Fruit fly (Drosophila melanogaster) whole organism, embryonic: ENCODE measurements around the gene Arp6.

ENCODE experiments used
- BEAF-32 ChIP-seq: fragments of 200-800 bp; sonication (Bioruptor generic); optimal IDR thresholded peaks from 3 replicates; lab custom pipeline; 2017; ENCODE audit warnings: missing biosample characterization, missing genetic modification characterization, mild to moderate bottlenecking, moderate library complexity, missing genetic modification reagents
- CG10267 ChIP-seq: fragments of 200-800 bp; sonication (Bioruptor generic); optimal IDR thresholded peaks from 2 replicates; lab custom pipeline; 2018; ENCODE audit warnings: missing biosample characterization, mild to moderate bottlenecking, missing genetic modification characterization, moderate library complexity
- CG10274 ChIP-seq: fragments of 200-800 bp; sonication (Bioruptor generic); optimal IDR thresholded peaks from 3 replicates; lab custom pipeline; 2017; ENCODE audit warnings: missing biosample characterization, mild to moderate bottlenecking, missing genetic modification characterization
- CG10959 ChIP-seq: fragments of 200-800 bp; sonication (Bioruptor generic); IDR thresholded peaks from 2 replicates; pipeline ENCODE4 v1.3.6; 2022; ENCODE audit warnings: missing biosample characterization, missing genetic modification characterization
- CG11093 ChIP-seq: fragments of 200-800 bp; sonication (Bioruptor generic); IDR thresholded peaks from 3 replicates; pipeline ENCODE4 v1.3.6; 2022; ENCODE audit warnings: missing biosample characterization, missing genetic modification characterization
- CG11456 ChIP-seq: fragments of 200-800 bp; sonication (Bioruptor generic); IDR thresholded peaks from 3 replicates; pipeline ENCODE4 v1.3.6; 2022; ENCODE audit warnings: missing biosample characterization, missing genetic modification characterization
- CG12659 ChIP-seq: fragments of 200-800 bp; sonication (Bioruptor generic); optimal IDR thresholded peaks from 3 replicates; lab custom pipeline; 2017; ENCODE audit warnings: mild to moderate bottlenecking, missing biosample characterization, missing genetic modification reagents, missing genetic modification characterization
- CG14710 ChIP-seq: fragments of 200-800 bp; sonication (Bioruptor generic); optimal IDR thresholded peaks from 3 replicates; lab custom pipeline; 2019; ENCODE audit warnings: missing biosample characterization, mild to moderate bottlenecking, missing genetic modification characterization, moderate library complexity
- CG15514 ChIP-seq: fragments of 200-800 bp; sonication (Bioruptor generic); optimal IDR thresholded peaks from 3 replicates; lab custom pipeline; 2017; ENCODE audit warnings: missing biosample characterization, missing genetic modification characterization, mild to moderate bottlenecking, moderate library complexity, missing genetic modification reagents
- CG15696 ChIP-seq: fragments of 200-800 bp; sonication (Bioruptor generic); optimal IDR thresholded peaks from 2 replicates; lab custom pipeline; 2019; ENCODE audit warnings: missing biosample characterization, mild to moderate bottlenecking, missing genetic modification characterization, moderate library complexity
- CG16815 ChIP-seq: fragments of 200-800 bp; sonication (Bioruptor generic); optimal IDR thresholded peaks from 3 replicates; lab custom pipeline; 2017; ENCODE audit warnings: missing biosample characterization, mild to moderate bottlenecking, missing genetic modification characterization
- CG2116 ChIP-seq: fragments of 200-800 bp; sonication (Bioruptor generic); optimal IDR thresholded peaks from 3 replicates; lab custom pipeline; 2018; ENCODE audit warnings: missing biosample characterization, mild to moderate bottlenecking, missing genetic modification characterization
- CG2120 ChIP-seq: fragments of 200-800 bp; sonication (Bioruptor generic); optimal IDR thresholded peaks from 3 replicates; lab custom pipeline; 2016; ENCODE audit warnings: missing biosample characterization, missing genetic modification characterization
- CG30020 ChIP-seq: fragments of 200-800 bp; optimal IDR thresholded peaks from 2 replicates; lab custom pipeline; 2019; ENCODE audit warnings: missing biosample characterization, mild to moderate bottlenecking, missing genetic modification characterization, moderate library complexity
- CG3995 ChIP-seq: fragments of 200-800 bp; sonication (Bioruptor generic); optimal IDR thresholded peaks from 3 replicates; lab custom pipeline; 2016; ENCODE audit warnings: missing biosample characterization, missing genetic modification characterization
- CG6272 ChIP-seq: fragments of 200-800 bp; sonication (Bioruptor generic); IDR thresholded peaks from 2 replicates; pipeline ENCODE4 v1.3.6; 2022; ENCODE audit warnings: missing biosample characterization, missing genetic modification characterization
- Camta ChIP-seq: fragments of 200-800 bp; sonication (Bioruptor generic); optimal IDR thresholded peaks from 2 replicates; lab custom pipeline; 2016; ENCODE audit warnings: missing biosample characterization, missing genetic modification characterization
- Dll ChIP-seq: fragments of 200-800 bp; sonication (Bioruptor generic); IDR thresholded peaks from 4 replicates; pipeline ENCODE4 v1.3.6; 2022; ENCODE audit warnings: missing biosample characterization, missing genetic modification characterization; ENCODE audit not compliant: partially characterized antibody
- Dref ChIP-seq: fragments of 200-800 bp; sonication (Bioruptor generic); IDR thresholded peaks from 2 replicates; pipeline ENCODE4 v1.3.6; 2022; ENCODE audit warnings: missing biosample characterization, missing genetic modification characterization
- Med ChIP-seq: fragments of 200-800 bp; sonication (Bioruptor generic); peaks from one replicate; lab custom pipeline; 2016; ENCODE audit warnings: missing biosample characterization, missing genetic modification characterization, mild to moderate bottlenecking, inconsistent platforms, moderate library complexity
- Myb ChIP-seq: fragments of 200-800 bp; sonication (Bioruptor generic); optimal IDR thresholded peaks from 2 replicates; lab custom pipeline; 2016; ENCODE audit warnings: missing biosample characterization, missing genetic modification characterization
- PHDP ChIP-seq: fragments of 200-800 bp; sonication (Bioruptor generic); optimal IDR thresholded peaks from 3 replicates; lab custom pipeline; 2018; ENCODE audit warnings: missing biosample characterization, mild to moderate bottlenecking, missing genetic modification characterization, moderate library complexity
- Sry-β ChIP-seq: fragments of 200-800 bp; sonication (Bioruptor generic); optimal IDR thresholded peaks from 2 replicates; lab custom pipeline; 2018; ENCODE audit warnings: missing biosample characterization, mild to moderate bottlenecking, missing genetic modification characterization, moderate library complexity
- Sry-δ ChIP-seq: fragments of 200-800 bp; sonication (Bioruptor generic); optimal IDR thresholded peaks from 2 replicates; lab custom pipeline; 2016; ENCODE audit warnings: missing biosample characterization, missing genetic modification characterization
- Trl ChIP-seq, 3 experiments: fragments of >200 bp in 2 of 3; fragments of 200-800 bp in 1 of 3; sonication (Bioruptor generic) in 1 of 3; optimal IDR thresholded peaks; 2 replicates in 1 of 3; 3 replicates in 2 of 3; lab custom pipeline; 2016 to 2017; ENCODE audit warnings: missing biosample characterization in 1 of 3, missing genetic modification characterization in 1 of 3
- bbx ChIP-seq: fragments of 200-800 bp; sonication (Bioruptor generic); IDR thresholded peaks from 2 replicates; pipeline ENCODE4 v1.3.6; 2022; ENCODE audit warnings: missing biosample characterization, missing genetic modification characterization; ENCODE audit not compliant: partially characterized antibody
- crol ChIP-seq: fragments of 200-800 bp; sonication (Bioruptor generic); IDR thresholded peaks from 2 replicates; pipeline ENCODE4 v1.3.6; 2022; ENCODE audit warnings: missing biosample characterization, missing genetic modification characterization
- crp ChIP-seq, 2 experiments: fragments of 200-800 bp; sonication (Bioruptor generic); optimal IDR thresholded peaks; 2 replicates in 1 of 2; 3 replicates in 1 of 2; lab custom pipeline; 2017; ENCODE audit warnings: missing biosample characterization in 2 of 2, missing genetic modification characterization in 2 of 2, mild to moderate bottlenecking in 1 of 2, moderate library complexity in 1 of 2
- danr ChIP-seq: fragments of 200-800 bp; sonication (Bioruptor generic); IDR thresholded peaks from 2 replicates; pipeline ENCODE4 v1.3.6; 2022; ENCODE audit warnings: missing biosample characterization, missing genetic modification characterization
- lov ChIP-seq, 2 experiments: fragments of 200-800 bp in 1 of 2; fragments of >200 bp in 1 of 2; sonication (Bioruptor generic) in 1 of 2; IDR thresholded peaks in 1 of 2; optimal IDR thresholded peaks in 1 of 2; 2 replicates in 1 of 2; 3 replicates in 1 of 2; pipeline versions ENCODE4 v1.3.6 to Lab custom; 2017 to 2022; ENCODE audit warnings: missing biosample characterization in 1 of 2, missing genetic modification characterization in 1 of 2
- row ChIP-seq: fragments of 200-800 bp; sonication (Bioruptor generic); IDR thresholded peaks from 3 replicates; pipeline ENCODE4 v1.3.6; 2022; ENCODE audit warnings: missing biosample characterization, missing genetic modification characterization
- sens ChIP-seq: fragments of 200-800 bp; sonication (Bioruptor generic); peaks from one replicate; lab custom pipeline; 2016; ENCODE audit warnings: missing biosample characterization, missing genetic modification characterization
- sug ChIP-seq: fragments of 200-800 bp; optimal IDR thresholded peaks from 2 replicates; lab custom pipeline; 2019; ENCODE audit warnings: missing biosample characterization, mild to moderate bottlenecking, missing genetic modification characterization, moderate library complexity
- trem ChIP-seq: fragments of 200-800 bp; optimal IDR thresholded peaks from 3 replicates; lab custom pipeline; 2019; ENCODE audit warnings: missing biosample characterization, mild to moderate bottlenecking, missing genetic modification characterization, moderate library complexity
- unc-4 ChIP-seq: fragments of 200-800 bp; sonication (Bioruptor generic); IDR thresholded peaks from 2 replicates; pipeline ENCODE4 v1.3.6; 2022; ENCODE audit warnings: missing biosample characterization, missing genetic modification characterization; ENCODE audit not compliant: partially characterized antibody

The Arp6 gene

DNA sequence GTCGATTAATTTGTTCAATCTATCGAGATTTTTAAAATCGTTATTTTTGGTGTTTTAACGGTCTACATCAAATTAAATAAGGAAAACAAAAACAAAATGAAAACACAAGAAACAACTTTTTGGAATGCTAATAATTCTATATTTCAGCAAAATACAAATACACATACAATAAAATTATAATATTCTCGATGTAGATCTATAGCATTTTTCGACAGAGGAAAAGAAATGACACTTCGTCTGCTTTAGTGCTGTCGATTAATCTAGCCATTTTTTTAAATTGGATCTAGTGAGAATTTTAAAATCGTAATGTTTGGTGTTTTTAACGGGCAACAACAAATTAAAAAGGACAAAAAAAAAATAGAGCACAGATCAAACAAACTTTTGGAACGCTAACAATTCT, at the start of gene Arp6:
TSS of gene Arp6 (minus strand) at position 11 of the 400 bp plus-strand sequence.
- TF ChIP-seq crp (GFP tag; optimal IDR thresholded peaks at IDR 0.05; lab: Kevin White, UChicago) (peak in 1 of 2 experiments; percentile 65), CG10959 (no peak), CG11093 (no peak), CG11456 (GFP tag; lab: Robert Waterston, UW) (no peak), Dll (GFP tag; lab: Robert Waterston, UW) (0 out of 4 replicates have a peak, but pooled peaks have one; percentile 42), unc-4 (GFP tag; lab: Robert Waterston, UW) (0 out of 2 replicates have a peak, but pooled peaks have one; percentile 24), CG12659 (GFP tag; lab: Kevin White, UChicago) (no peak), danr (GFP tag; lab: Robert Waterston, UW) (no peak), CG2120 (GFP tag; lab: Kevin White, UChicago) (no peak), BEAF-32 (GFP tag; lab: Kevin White, UChicago) (peak; percentile 32), sug (tag; lab: Kevin White, UChicago) (peak; percentile 6), Sry-β (GFP tag; lab: Kevin White, UChicago) (peak; percentile 93), row (peak; percentile 61), Myb (GFP tag; lab: Kevin White, UChicago) (peak; percentile 48), CG6272 (no peak), CG10267 (tag; lab: Kevin White, UChicago) (peak; percentile 38), CG2116 (peak; percentile 40), Camta (GFP tag; lab: Kevin White, UChicago) (no peak), CG3995 (GFP tag; lab: Kevin White, UChicago) (peak; percentile 65), Dref (GFP tag; lab: Robert Waterston, UW) (peak; percentile 57), PHDP (tag; lab: Kevin White, UChicago) (no peak), CG15696 (tag; lab: Kevin White, UChicago) (no peak), CG30020 (tag; lab: Kevin White, UChicago) (peak; percentile 1), lov (optimal IDR thresholded peaks at IDR 0.05; lab: Kevin White, UChicago) (no peak), lov (GFP tag; IDR thresholded peaks at IDR 0.05; lab: Robert Waterston, UW) (no peak), sens (peak; percentile 43), trem (tag; lab: Kevin White, UChicago) (peak; percentile 29), CG15514 (GFP tag; lab: Kevin White, UChicago) (peak; percentile 26), Sry-δ (GFP tag; lab: Kevin White, UChicago) (peak; percentile 7), CG14710 (peak; percentile 26), Trl (optimal IDR thresholded peaks at IDR 0.05; lab: Kevin White, UChicago) (no peak), Trl (GFP tag; optimal IDR thresholded peaks at IDR 0.05; lab: Kevin White, UChicago) (no peak)

DNA sequence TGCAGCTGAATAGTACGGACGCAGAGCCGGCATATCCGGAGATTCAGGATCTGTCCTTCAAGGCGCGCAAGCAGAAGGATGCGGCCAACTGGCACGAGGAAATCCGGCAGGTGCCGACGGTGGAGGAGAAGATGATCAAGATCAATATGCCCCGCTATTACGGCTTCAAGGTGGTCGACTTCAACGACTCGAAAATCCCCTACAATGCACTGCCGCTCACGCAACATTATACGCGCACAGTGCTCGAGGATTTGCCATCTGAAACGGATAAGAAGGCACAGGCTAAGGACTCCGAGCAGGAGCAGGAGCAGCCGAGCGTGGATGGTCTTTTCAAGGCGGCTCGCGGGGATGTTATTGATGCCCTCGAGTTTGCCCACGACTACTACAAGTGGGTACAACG, 49.3 kb upstream of the Arp6 start:
- no peak for TF ChIP-seq crol (GFP tag; lab: Robert Waterston, UW)
- TF ChIP-seq Med (GFP tag; lab: Kevin White, UChicago), result peak; percentile 15
- TF ChIP-seq CG10274, result peak; percentile 93
- 0 out of 2 replicates have a peak, but pooled peaks have one; percentile 0 for TF ChIP-seq bbx (GFP tag; lab: Robert Waterston, UW)
- TF ChIP-seq CG16815, result no peak
- TF ChIP-seq, all 482 proteins: peak for 3
